Worm (Caenorhabditis elegans) whole organism, late embryonic: ENCODE data around the gene plx-1.

Source experiments
- hlh-8 ChIP-seq: sonication (generic microtip); optimal IDR thresholded peaks from 2 replicates; lab custom pipeline; 2016; ENCODE audit warnings: missing genotype, missing genetic modification characterization, missing compliant biosample characterization
- nhr-11 ChIP-seq: fragments of 150-350 bp; optimal IDR thresholded peaks from 2 replicates; lab custom pipeline; 2014; ENCODE audit warnings: missing biosample characterization, missing genetic modification characterization
- sox-2 ChIP-seq: fragments of 200-800 bp; sonication (Bioruptor generic); IDR thresholded peaks from 2 replicates; pipeline ENCODE4 v1.3.6; 2022; ENCODE audit warnings: missing genetic modification reagents, missing genetic modification characterization, missing compliant biosample characterization
- tbx-2 ChIP-seq: sonication (generic microtip); optimal IDR thresholded peaks from 2 replicates; lab custom pipeline; 2016; ENCODE audit warnings: missing genetic modification characterization, missing compliant biosample characterization

- TF ChIP-seq sox-2 (GFP tag; lab: Robert Waterston, UW) (no peak), nhr-11 (tag; lab: Kevin White, UChicago) (no peak), tbx-2 (tag; lab: Kevin White, UChicago) (no peak), hlh-8 (tag; lab: Kevin White, UChicago) (no peak)
These were observed 56.1 kb downstream of the plx-1 start for ce11 chrIV:1015430-1015829.
